Worm (Caenorhabditis elegans): ENCODE results near the gene Y39F10A.3.

- TF ChIP-seq ama-1 (optimal IDR thresholded peaks at IDR 0.05) = no peak
- no peak for TF ChIP-seq ama-1 (GFP tag; optimal IDR thresholded peaks at IDR 0.05)
- no peak for TF ChIP-seq K11D2.4 (GFP tag; IDR thresholded peaks at IDR 0.05)
- no peak for TF ChIP-seq gei-17 (GFP tag; optimal IDR thresholded peaks at IDR 0.05)
- no peak for TF ChIP-seq lir-1 (GFP tag; conservative IDR thresholded peaks at IDR 0.05)
- no peak for TF ChIP-seq snpc-1.1 (tag; optimal IDR thresholded peaks at IDR 0.05; ENCODE audit: insufficient read depth)
Observed at ce11 chrII:756161-756560, 26.6 kb downstream of the Y39F10A.3 start.
